Worm (Caenorhabditis elegans) whole organism, L4/young adult: ENCODE measurements around the gene str-35.

Source experiments
- W03F9.2 ChIP-seq: fragments of 150-350 bp; optimal IDR thresholded peaks from 2 replicates; lab custom pipeline; 2014; ENCODE audit warnings: missing biosample characterization, missing genetic modification characterization
- dao-5 ChIP-seq: sonication (generic microtip); optimal IDR thresholded peaks from 2 replicates; lab custom pipeline; 2016; ENCODE audit warnings: missing genotype, missing genetic modification characterization, moderate library complexity, missing compliant biosample characterization
- him-1 ChIP-seq: sonication (generic microtip); optimal IDR thresholded peaks from 2 replicates; lab custom pipeline; 2016; ENCODE audit warnings: missing genotype, missing genetic modification reagents, missing genetic modification characterization, missing compliant biosample characterization

DNA sequence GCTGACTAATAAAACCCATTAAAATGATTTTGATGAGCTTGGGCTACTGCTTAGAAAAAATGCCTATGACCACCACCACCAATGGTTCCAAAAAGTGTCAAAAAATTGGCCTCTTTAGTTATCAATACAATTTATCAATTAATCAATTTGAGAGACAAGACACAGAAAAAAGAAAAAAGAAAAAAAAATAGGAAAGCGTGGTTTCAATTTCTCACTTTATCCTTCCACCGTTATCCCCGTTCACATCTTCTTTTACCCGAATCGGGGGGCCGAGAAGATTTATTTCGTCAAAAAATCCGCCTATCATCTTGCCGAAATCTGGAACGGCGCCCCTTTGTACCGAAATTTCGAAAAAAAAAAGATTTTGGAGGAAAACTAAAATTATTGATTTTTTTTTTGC, 26.1 kb downstream of the str-35 start:
- no peak for TF ChIP-seq him-1 (tag; lab: Kevin White, UChicago)
- no peak for TF ChIP-seq W03F9.2 (tag; lab: Kevin White, UChicago)
- TF ChIP-seq dao-5, result no peak
